Fruit fly (Drosophila melanogaster): Measurements from ENCODE around the gene sog.

sog gene

DNA sequence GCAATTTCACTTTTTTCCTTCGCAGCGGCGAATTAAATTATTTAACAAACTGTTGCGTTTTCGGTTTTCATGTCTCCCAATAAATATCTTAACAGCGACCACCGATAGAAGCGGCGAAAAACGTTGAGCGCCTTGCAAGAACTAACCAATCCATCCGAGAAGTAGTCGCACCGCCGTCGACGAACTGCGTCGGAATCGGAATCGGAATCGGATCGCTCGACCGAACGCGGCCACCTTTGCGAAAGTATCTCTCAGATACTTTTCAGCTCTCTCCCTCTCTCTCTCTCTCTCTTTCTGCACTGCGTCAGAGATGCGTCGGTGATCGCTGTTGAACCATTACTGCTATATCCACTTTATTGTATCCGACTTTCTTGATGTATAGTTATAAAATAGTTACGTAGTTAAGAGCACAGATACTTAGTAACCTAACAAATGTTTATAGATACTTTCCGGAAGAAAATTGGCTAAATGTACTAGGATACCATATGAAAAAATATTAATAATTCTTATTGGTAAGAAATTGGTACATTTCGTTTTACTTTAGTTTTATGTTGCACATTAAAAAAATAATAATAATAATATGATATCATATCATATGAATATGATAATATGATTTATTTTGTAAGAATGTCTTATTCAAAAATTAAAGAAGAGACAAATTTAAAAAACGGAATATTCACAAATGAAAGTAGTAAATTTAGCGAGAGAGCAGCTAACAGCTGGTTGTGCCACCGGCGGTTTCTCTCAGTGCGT, 39.6 kb downstream of the sog start, which contains the start of gene Chsy (continued):
- TF ChIP-seq Jra (GFP tag; optimal IDR thresholded peaks at IDR 0.05) (no peak), foxo (GFP tag; optimal IDR thresholded peaks at IDR 0.05) (no peak), sage (GFP tag; optimal IDR thresholded peaks at IDR 0.05) (no peak), N (GFP tag; optimal IDR thresholded peaks at IDR 0.05) (no peak), br (GFP tag; optimal IDR thresholded peaks at IDR 0.05) (peak; percentile 20), woc (GFP tag; optimal IDR thresholded peaks at IDR 0.05) (peak; percentile 31), Hr78 (GFP tag; optimal IDR thresholded peaks at IDR 0.05) (no peak), ey (GFP tag; optimal IDR thresholded peaks at IDR 0.05) (no peak), tai (GFP tag; optimal IDR thresholded peaks at IDR 0.05) (no peak), dmrt93B (GFP tag; optimal IDR thresholded peaks at IDR 0.05) (no peak), Myc (optimal IDR thresholded peaks at IDR 0.05) (peak; percentile 60), usp (GFP tag; optimal IDR thresholded peaks at IDR 0.05) (no peak), OdsH (GFP tag; optimal IDR thresholded peaks at IDR 0.05) (peak; percentile 14), sv (GFP tag; optimal IDR thresholded peaks at IDR 0.05) (no peak)

DNA sequence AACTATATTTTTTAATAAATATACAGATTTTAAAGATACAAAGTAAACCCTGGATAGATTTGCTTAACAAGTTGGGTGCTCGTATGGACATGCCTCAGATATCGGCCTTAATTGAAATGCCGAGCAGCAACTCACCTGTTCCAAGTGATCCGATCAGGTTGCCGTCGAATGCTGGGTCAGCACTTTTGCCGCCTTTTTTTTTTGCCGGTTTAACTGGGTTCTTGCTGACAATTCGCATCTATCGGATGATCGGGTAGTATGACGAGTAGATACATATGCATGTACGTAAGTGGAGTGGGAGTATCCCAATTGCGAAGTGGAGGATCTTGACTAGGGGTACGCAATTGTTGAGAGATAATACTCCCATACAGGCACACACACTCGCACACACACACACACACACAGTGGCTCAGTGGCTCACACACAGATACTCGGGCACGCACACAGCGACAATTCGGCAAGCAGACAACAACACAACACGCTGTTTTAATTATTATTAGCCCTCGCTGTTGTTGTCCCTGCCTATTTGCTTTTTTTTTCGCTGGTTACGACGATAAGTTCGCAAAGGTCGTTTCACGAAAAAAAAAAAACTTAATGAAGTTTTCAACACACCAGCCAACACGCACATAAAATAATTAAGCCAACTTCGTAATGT, 40.3 kb downstream of the sog start:
- TF ChIP-seq Hr83 (GFP tag; optimal IDR thresholded peaks at IDR 0.05; ENCODE audit: poor library complexity, severe bottlenecking) (peak; percentile 9), sv (GFP tag; optimal IDR thresholded peaks at IDR 0.05) (no peak)

DNA sequence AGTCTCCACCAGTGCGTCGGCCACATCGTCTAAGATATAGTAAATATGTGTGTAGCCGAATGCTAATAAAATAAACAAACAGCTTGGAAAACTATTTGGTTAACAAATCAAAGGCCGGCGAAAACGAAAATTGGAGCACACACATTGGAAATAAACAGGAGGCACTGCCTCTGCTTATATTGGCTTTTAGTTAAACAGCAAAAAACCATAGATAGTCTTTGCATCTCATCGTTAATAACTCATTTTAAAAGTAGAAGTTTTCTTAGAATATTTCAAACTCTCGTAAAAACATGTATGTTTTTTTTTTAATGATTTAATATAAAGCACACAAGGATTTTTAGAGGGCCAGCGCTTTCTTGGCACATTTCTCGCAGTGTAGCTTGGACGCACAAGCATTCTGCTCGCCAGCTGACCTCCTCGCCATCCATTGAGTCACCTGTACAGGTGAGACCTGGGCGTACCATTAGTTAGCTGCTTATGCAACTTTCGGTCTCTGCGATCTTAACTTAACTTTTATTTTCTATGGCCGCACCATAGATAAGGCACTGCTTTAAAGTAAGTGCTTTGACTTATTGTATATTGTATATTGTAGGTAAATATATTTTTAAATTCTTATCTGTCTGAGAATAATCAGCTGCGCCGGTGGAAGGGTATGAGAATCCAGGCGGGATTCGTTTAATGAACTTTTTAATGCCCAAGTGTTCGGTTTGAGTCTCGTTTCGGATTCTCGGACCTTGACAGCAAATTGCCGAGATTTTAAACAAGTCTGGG, 41.3 kb downstream of the sog start:
- TF ChIP-seq psq (GFP tag; optimal IDR thresholded peaks at IDR 0.05), result no peak
- no peak for TF ChIP-seq GATAd (GFP tag; optimal IDR thresholded peaks at IDR 0.05)
- peak; percentile 34 for TF ChIP-seq sv (GFP tag; optimal IDR thresholded peaks at IDR 0.05)
- peak; percentile 4 for TF ChIP-seq OdsH (GFP tag; optimal IDR thresholded peaks at IDR 0.05)
- no peak for TF ChIP-seq usp (GFP tag; optimal IDR thresholded peaks at IDR 0.05)

DNA sequence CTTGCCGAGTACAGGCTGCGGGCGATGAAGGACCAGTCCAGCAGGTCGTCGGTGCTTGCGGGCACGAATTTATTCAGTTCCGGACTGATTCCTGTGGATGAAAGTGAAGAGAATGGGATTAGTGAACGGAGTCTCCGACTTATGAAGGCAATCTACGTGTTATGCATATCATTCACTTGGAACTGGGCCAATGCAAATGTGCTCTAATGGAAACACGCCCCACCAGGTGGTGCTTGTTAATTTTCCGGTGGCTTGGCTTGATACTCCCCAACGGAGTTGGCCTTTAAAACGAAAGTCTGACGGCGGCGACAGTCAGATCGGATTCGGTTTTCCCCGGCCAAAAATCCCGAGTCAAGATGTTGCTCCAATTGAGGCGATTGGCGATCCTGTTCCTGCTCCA, 45.8 kb downstream of the sog start, which contains the start of gene Alp11:
Alp11 (plus strand) TSS at position 301 of the 400 bp plus-strand sequence.
- no peak for TF ChIP-seq pan (optimal IDR thresholded peaks at IDR 0.05)
- TF ChIP-seq Hnf4 (GFP tag; optimal IDR thresholded peaks at IDR 0.05), result no peak
- TF ChIP-seq psq (GFP tag; optimal IDR thresholded peaks at IDR 0.05), result no peak
- TF ChIP-seq usp (GFP tag; optimal IDR thresholded peaks at IDR 0.05), result no peak

DNA sequence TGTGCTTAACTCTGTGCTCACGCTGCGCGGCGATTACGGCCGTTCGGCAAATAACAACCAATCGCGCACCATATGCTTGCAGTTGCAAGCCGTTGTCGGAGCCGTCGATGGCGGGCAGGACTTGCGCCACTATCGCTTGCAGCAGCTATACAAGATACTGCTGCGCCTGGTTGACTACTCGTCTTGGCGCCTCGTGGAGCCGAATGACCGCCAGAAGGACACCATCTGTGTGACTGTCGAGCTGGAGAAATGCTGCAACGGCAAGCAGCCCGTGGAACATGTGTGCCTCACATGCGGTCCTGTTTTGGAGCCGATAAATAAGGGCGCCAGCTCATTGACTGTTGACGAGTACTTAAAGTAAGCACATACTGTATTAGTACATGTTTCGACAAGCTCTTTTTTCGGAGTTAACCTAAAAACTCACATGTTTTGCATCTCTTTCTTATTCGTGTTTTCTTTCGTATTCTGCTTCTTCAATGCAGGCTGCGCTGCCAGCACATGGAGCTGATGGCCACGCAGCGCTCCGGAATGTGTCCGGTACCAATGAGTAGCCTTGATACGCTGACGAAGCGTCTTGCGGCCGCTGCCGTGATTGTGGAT, 49.3 kb downstream of the sog start:
- peak; percentile 1 for TF ChIP-seq Myc (optimal IDR thresholded peaks at IDR 0.05)
- TF ChIP-seq sv (GFP tag; optimal IDR thresholded peaks at IDR 0.05), result no peak

DNA sequence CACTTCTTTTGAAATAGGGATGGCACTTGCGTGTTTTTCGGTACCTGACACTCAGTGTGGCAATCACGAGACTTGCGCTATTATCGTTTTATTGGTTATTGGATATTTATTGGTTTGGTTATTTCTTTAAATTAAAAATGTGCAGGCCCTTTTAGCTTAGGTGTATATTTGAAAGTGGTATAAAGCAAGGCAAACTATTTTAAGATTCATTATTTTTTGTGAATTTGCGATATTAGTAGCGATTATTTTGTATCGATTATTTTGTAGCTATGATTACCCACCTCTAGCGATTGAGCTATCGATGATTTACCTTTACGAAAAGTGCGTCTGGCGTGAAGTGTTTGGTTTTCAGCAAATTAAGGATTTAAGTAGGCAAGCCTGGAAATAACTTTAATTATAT, 50.4 kb downstream of the sog start, which contains the start of the genes CG9215 and CG8097:
CG9215 (minus strand) TSS at position 22 of the 400 bp plus-strand sequence.
CG8097 (plus strand) TSS at position 307 of the 400 bp plus-strand sequence.
- peak in 1 of 2 experiments; percentile 66 for TF ChIP-seq foxo (GFP tag; optimal IDR thresholded peaks at IDR 0.05)
- TF ChIP-seq N (GFP tag; optimal IDR thresholded peaks at IDR 0.05), result no peak
- peak; percentile 23 for TF ChIP-seq sv (GFP tag; optimal IDR thresholded peaks at IDR 0.05)
- TF ChIP-seq rgr (GFP tag; optimal IDR thresholded peaks at IDR 0.05), result peak; percentile 68
- peak; percentile 46 for TF ChIP-seq psq (GFP tag; optimal IDR thresholded peaks at IDR 0.05)
- TF ChIP-seq Hr78 (GFP tag; optimal IDR thresholded peaks at IDR 0.05), result no peak
- TF ChIP-seq Sp1 (GFP tag; optimal IDR thresholded peaks at IDR 0.05), result peak; percentile 55
- TF ChIP-seq Jra (GFP tag; optimal IDR thresholded peaks at IDR 0.05), result no peak
- no peak for TF ChIP-seq usp (GFP tag; optimal IDR thresholded peaks at IDR 0.05)
- no peak for TF ChIP-seq Mio (GFP tag; optimal IDR thresholded peaks at IDR 0.05)
- TF ChIP-seq CG32264 (GFP tag; optimal IDR thresholded peaks at IDR 0.05), result no peak
- no peak for TF ChIP-seq Abd-B (GFP tag; optimal IDR thresholded peaks at IDR 0.05)
- TF ChIP-seq Dif (GFP tag; optimal IDR thresholded peaks at IDR 0.05; ENCODE audit: partially characterized antibody), result no peak
- no peak for TF ChIP-seq Dfd (GFP tag; optimal IDR thresholded peaks at IDR 0.05)
- no peak for TF ChIP-seq jim (GFP tag; optimal IDR thresholded peaks at IDR 0.05)
- peak; percentile 63 for TF ChIP-seq HLH106 (tag; optimal IDR thresholded peaks at IDR 0.05)
- TF ChIP-seq GATAd (GFP tag; optimal IDR thresholded peaks at IDR 0.05), result peak; percentile 54
- no peak for TF ChIP-seq Hr83 (GFP tag; optimal IDR thresholded peaks at IDR 0.05; ENCODE audit: poor library complexity, severe bottlenecking)
- TF ChIP-seq sage (GFP tag; optimal IDR thresholded peaks at IDR 0.05), result no peak
- no peak for TF ChIP-seq Vsx2 (GFP tag; optimal IDR thresholded peaks at IDR 0.05; ENCODE audit: partially characterized antibody)
- TF ChIP-seq ey (GFP tag; optimal IDR thresholded peaks at IDR 0.05), result peak; percentile 60
- no peak for TF ChIP-seq lola (GFP tag; optimal IDR thresholded peaks at IDR 0.05)
- no peak for TF ChIP-seq CrebA (GFP tag; optimal IDR thresholded peaks at IDR 0.05; ENCODE audit: borderline replicate concordance)
- TF ChIP-seq dmrt93B (GFP tag; optimal IDR thresholded peaks at IDR 0.05), result peak; percentile 35
- no peak for TF ChIP-seq Rel (GFP tag; optimal IDR thresholded peaks at IDR 0.05)
- no peak for TF ChIP-seq Rel (tag; optimal IDR thresholded peaks at IDR 0.05)
- TF ChIP-seq tai (GFP tag; optimal IDR thresholded peaks at IDR 0.05), result no peak
- TF ChIP-seq CG9705 (GFP tag; optimal IDR thresholded peaks at IDR 0.05), result peak; percentile 19
- peak; percentile 71 for TF ChIP-seq woc (GFP tag; optimal IDR thresholded peaks at IDR 0.05)
